Fruit fly (Drosophila melanogaster) whole organism, embryonic: ENCODE data around the gene tub.

Experiments
- CG11695 ChIP-seq: fragments of 200-800 bp; sonication (Bioruptor generic); IDR thresholded peaks from 3 replicates; pipeline ENCODE4 v1.3.6; 2022; ENCODE audit warnings: missing biosample characterization, missing genetic modification characterization
- CG9932 ChIP-seq: fragments of 200-800 bp; sonication (Bioruptor generic); IDR thresholded peaks from 2 replicates; pipeline ENCODE4 v1.3.6; 2022; ENCODE audit warnings: missing biosample characterization, missing genetic modification characterization
- ERR ChIP-seq: fragments of 200-800 bp; sonication (Bioruptor generic); optimal IDR thresholded peaks from 2 replicates; lab custom pipeline; 2016; ENCODE audit warnings: missing biosample characterization, missing genetic modification characterization
- Meics ChIP-seq: fragments of 200-800 bp; sonication (Bioruptor generic); optimal IDR thresholded peaks from 2 replicates; lab custom pipeline; 2017; ENCODE audit warnings: missing biosample characterization, mild to moderate bottlenecking, missing genetic modification characterization
- vvl ChIP-seq: fragments of 200-800 bp; sonication (Bioruptor generic); IDR thresholded peaks from 2 replicates; pipeline ENCODE4 v1.3.6; 2022; ENCODE audit warnings: missing biosample characterization, missing genetic modification characterization

tub gene

DNA sequence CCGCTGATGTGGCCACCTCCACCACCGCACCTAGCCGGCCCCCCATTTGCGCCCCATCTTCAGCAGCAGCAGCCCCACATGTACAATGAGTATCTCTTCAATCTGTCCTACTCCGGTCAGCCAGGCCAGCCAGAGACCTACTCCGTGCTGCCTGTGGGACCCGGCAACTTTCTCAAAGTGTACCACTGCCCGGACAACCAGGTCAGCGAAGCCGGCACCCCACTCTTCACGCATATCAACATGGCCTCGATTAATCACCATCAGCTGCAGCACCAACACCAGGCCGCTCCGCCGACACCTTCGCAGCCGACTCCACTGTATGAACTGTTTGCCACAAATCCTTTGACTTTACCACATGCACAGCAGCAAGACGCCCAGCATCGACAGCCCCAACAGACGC lies 50.3 kb downstream of the tub start:
- TF ChIP-seq CG9932 (GFP tag; lab: Robert Waterston, UW) (no peak), Meics (no peak), ERR (GFP tag; lab: Kevin White, UChicago) (no peak), CG11695 (no peak), vvl (GFP tag; lab: Robert Waterston, UW) (no peak)
